Worm (Caenorhabditis elegans) whole organism, early embryonic: ENCODE measurements around the gene ZC168.2.

Experiments used
- aly-1 ChIP-seq: sonication (generic microtip); optimal IDR thresholded peaks from 2 replicates; lab custom pipeline; 2016; ENCODE audit warnings: missing genetic modification characterization, missing compliant biosample characterization
- ama-1 ChIP-seq: fragments of 150-350 bp; optimal IDR thresholded peaks from 2 replicates; lab custom pipeline; 2014
- hnd-1 ChIP-seq: sonication (generic microtip); optimal IDR thresholded peaks from 2 replicates; lab custom pipeline; 2016; ENCODE audit warnings: missing genetic modification characterization, missing compliant biosample characterization
- sea-1 ChIP-seq: fragments of 200-800 bp; sonication (Bioruptor generic); conservative IDR thresholded peaks from 2 replicates; pipeline ENCODE4 v1.3.6; 2022; ENCODE audit warnings: missing genetic modification characterization, missing compliant biosample characterization
- tra-4 ChIP-seq: sonication (generic microtip); optimal IDR thresholded peaks from 2 replicates; lab custom pipeline; 2017; ENCODE audit warnings: missing genetic modification characterization, missing compliant biosample characterization

DNA sequence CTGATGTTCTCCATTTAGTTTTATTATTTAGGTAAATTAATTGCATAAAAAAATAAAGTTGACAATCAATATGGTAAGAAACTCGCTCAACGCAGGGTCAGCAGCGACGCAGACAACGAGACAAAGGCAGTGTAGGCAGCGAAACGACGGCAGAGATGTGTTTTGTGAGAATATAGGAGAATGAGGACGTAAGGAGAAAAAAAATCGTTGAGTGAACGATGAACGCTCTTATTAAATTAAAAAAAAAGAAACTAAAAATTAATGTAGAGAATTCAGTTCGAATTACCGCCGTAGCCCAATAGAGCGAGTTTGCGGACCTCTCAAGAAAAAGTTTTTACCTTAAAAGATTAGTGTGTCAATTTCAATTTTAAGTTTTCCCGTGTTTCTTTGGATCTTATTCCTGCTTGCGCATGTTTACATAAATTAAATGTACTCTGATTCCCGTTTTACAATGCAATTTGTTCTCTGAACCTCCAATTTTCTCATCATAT, 40.4 kb downstream of the ZC168.2 start, which contains the start of gene T25B9.8:
- TF ChIP-seq sea-1 (GFP tag; lab: Robert Waterston, UW): no peak
- no peak for TF ChIP-seq ama-1 (lab: Kevin White, UChicago)
- TF ChIP-seq hnd-1 (tag; lab: Kevin White, UChicago): no peak
- TF ChIP-seq tra-4 (tag; lab: Kevin White, UChicago): no peak
- TF ChIP-seq aly-1 (tag; lab: Kevin White, UChicago): no peak
